Fruit fly (Drosophila melanogaster) whole organism, prepupa: ENCODE data around the gene mRpL55.

Experiments
- Blimp-1 ChIP-seq: fragments of 200-800 bp; sonication (Bioruptor generic); optimal IDR thresholded peaks from 3 replicates; lab custom pipeline; 2017; ENCODE audit warnings: missing biosample characterization, missing genetic modification characterization, mild to moderate bottlenecking, moderate library complexity, missing genetic modification reagents
- CG10631 ChIP-seq: fragments of 200-800 bp; sonication (Bioruptor generic); optimal IDR thresholded peaks from 2 replicates; lab custom pipeline; 2016; ENCODE audit warnings: missing biosample characterization, missing genetic modification characterization
- CG10669 ChIP-seq: fragments of 200-800 bp; sonication (Bioruptor generic); optimal IDR thresholded peaks from 3 replicates; lab custom pipeline; 2018; ENCODE audit warnings: missing biosample characterization, mild to moderate bottlenecking, missing genetic modification characterization, moderate library complexity
- CG11902 ChIP-seq: fragments of 200-800 bp; sonication (Bioruptor generic); optimal IDR thresholded peaks from 3 replicates; lab custom pipeline; 2016; ENCODE audit warnings: missing biosample characterization, missing genetic modification characterization
- CG16779 ChIP-seq: fragments of 200-800 bp; sonication (Bioruptor generic); optimal IDR thresholded peaks from 3 replicates; lab custom pipeline; 2017; ENCODE audit warnings: missing biosample characterization, mild to moderate bottlenecking, missing genetic modification characterization
- CG3032 ChIP-seq: fragments of 200-800 bp; optimal IDR thresholded peaks from 2 replicates; lab custom pipeline; 2019; ENCODE audit warnings: missing biosample characterization, mild to moderate bottlenecking, missing genetic modification characterization, moderate library complexity
- CG31627 ChIP-seq: fragments of 200-800 bp; sonication (Bioruptor generic); optimal IDR thresholded peaks from 3 replicates; lab custom pipeline; 2016; ENCODE audit warnings: missing biosample characterization, missing genetic modification characterization
- CG32006 ChIP-seq: fragments of 200-800 bp; sonication (Bioruptor generic); optimal IDR thresholded peaks from 3 replicates; lab custom pipeline; 2017; ENCODE audit warnings: missing biosample characterization, mild to moderate bottlenecking, missing genetic modification characterization
- CG34406 ChIP-seq: fragments of 200-800 bp; sonication (Bioruptor generic); optimal IDR thresholded peaks from 3 replicates; lab custom pipeline; 2016; ENCODE audit warnings: missing biosample characterization, missing genetic modification characterization
- CG3919 ChIP-seq: fragments of 200-800 bp; sonication (Bioruptor generic); optimal IDR thresholded peaks from 3 replicates; lab custom pipeline; 2016; ENCODE audit warnings: missing biosample characterization, missing genetic modification characterization
- CG4318 ChIP-seq: fragments of 200-800 bp; sonication (Bioruptor generic); optimal IDR thresholded peaks from 3 replicates; lab custom pipeline; 2017; ENCODE audit warnings: missing biosample characterization, mild to moderate bottlenecking, missing genetic modification characterization
- CG6163 ChIP-seq: fragments of 200-800 bp; sonication (Bioruptor generic); IDR thresholded peaks from 3 replicates; pipeline ENCODE4 v1.3.6; 2022; ENCODE audit warnings: missing biosample characterization, missing genetic modification characterization
- CG6276 ChIP-seq: fragments of 200-800 bp; sonication (Bioruptor generic); optimal IDR thresholded peaks from 2 replicates; lab custom pipeline; 2017; ENCODE audit warnings: missing biosample characterization, mild to moderate bottlenecking, missing genetic modification characterization
- CG6792 ChIP-seq: fragments of 200-800 bp; sonication (Bioruptor generic); optimal IDR thresholded peaks from 3 replicates; lab custom pipeline; 2016; ENCODE audit warnings: missing biosample characterization, missing genetic modification characterization
- CG6808 ChIP-seq: fragments of 200-800 bp; sonication (Bioruptor generic); optimal IDR thresholded peaks from 3 replicates; lab custom pipeline; 2017; ENCODE audit warnings: missing biosample characterization, missing genetic modification characterization, mild to moderate bottlenecking, moderate library complexity, missing genetic modification reagents
- CG6854 ChIP-seq: fragments of 200-800 bp; sonication (Bioruptor generic); optimal IDR thresholded peaks from 2 replicates; lab custom pipeline; 2017; ENCODE audit warnings: missing biosample characterization, mild to moderate bottlenecking, missing genetic modification characterization
- CG7368 ChIP-seq: fragments of 200-800 bp; sonication (Bioruptor generic); optimal IDR thresholded peaks from 3 replicates; lab custom pipeline; 2016; ENCODE audit warnings: missing biosample characterization, missing genetic modification characterization
- CG8119 ChIP-seq: fragments of 200-800 bp; sonication (Bioruptor generic); IDR thresholded peaks from 3 replicates; pipeline ENCODE4 v1.3.6; 2022; ENCODE audit warnings: missing biosample characterization, missing genetic modification characterization
- CG8319 ChIP-seq: fragments of 200-800 bp; sonication (Bioruptor generic); optimal IDR thresholded peaks from 3 replicates; lab custom pipeline; 2016; ENCODE audit warnings: missing biosample characterization, missing genetic modification characterization
- CG8632 ChIP-seq: fragments of 200-800 bp; sonication (Bioruptor generic); optimal IDR thresholded peaks from 3 replicates; lab custom pipeline; 2016; ENCODE audit warnings: missing biosample characterization, missing genetic modification characterization
- CG9139 ChIP-seq: fragments of 200-800 bp; sonication (Bioruptor generic); optimal IDR thresholded peaks from 3 replicates; lab custom pipeline; 2017; ENCODE audit warnings: missing biosample characterization, mild to moderate bottlenecking, missing genetic modification characterization
- Eip75B ChIP-seq: fragments of 200-800 bp; sonication (Bioruptor generic); optimal IDR thresholded peaks from 3 replicates; lab custom pipeline; 2016; ENCODE audit warnings: missing biosample characterization, missing genetic modification characterization
- Eip78C ChIP-seq: fragments of 200-800 bp; sonication (Bioruptor generic); peaks from one replicate; lab custom pipeline; 2016; ENCODE audit warnings: missing biosample characterization, missing genetic modification characterization
- Eip93F ChIP-seq: fragments of 200-800 bp; sonication (Bioruptor generic); optimal IDR thresholded peaks from 2 replicates; lab custom pipeline; 2016; ENCODE audit warnings: missing biosample characterization, mild to moderate bottlenecking, missing genetic modification characterization
- Ets21C ChIP-seq: fragments of 200-800 bp; sonication (Bioruptor generic); optimal IDR thresholded peaks from 3 replicates; lab custom pipeline; 2016; ENCODE audit warnings: missing biosample characterization, missing genetic modification characterization
- Hr38 ChIP-seq: sonication (Bioruptor generic); optimal IDR thresholded peaks from 2 replicates; lab custom pipeline; 2016; ENCODE audit warnings: missing biosample characterization, missing genetic modification characterization
- Hr39 ChIP-seq: fragments of 200-800 bp; sonication (Bioruptor generic); optimal IDR thresholded peaks from 2 replicates; lab custom pipeline; 2016; ENCODE audit warnings: missing biosample characterization, missing genetic modification characterization
- Hr4 ChIP-seq: fragments of 200-800 bp; sonication (Bioruptor generic); optimal IDR thresholded peaks from 3 replicates; lab custom pipeline; 2016; ENCODE audit warnings: missing biosample characterization, missing genetic modification characterization
- Lpt ChIP-seq: fragments of 200-800 bp; sonication (Bioruptor generic); optimal IDR thresholded peaks from 3 replicates; lab custom pipeline; 2016; ENCODE audit warnings: missing biosample characterization, missing genetic modification characterization
- OdsH ChIP-seq: fragments of 200-800 bp; sonication (Bioruptor generic); optimal IDR thresholded peaks from 3 replicates; lab custom pipeline; 2016; ENCODE audit warnings: missing biosample characterization, missing genetic modification characterization
- achi ChIP-seq: fragments of 200-800 bp; sonication (Bioruptor generic); optimal IDR thresholded peaks from 3 replicates; lab custom pipeline; 2016; ENCODE audit warnings: missing biosample characterization, missing genetic modification characterization
- acj6 ChIP-seq: fragments of 200-800 bp; sonication (Bioruptor generic); optimal IDR thresholded peaks from 3 replicates; lab custom pipeline; 2016; ENCODE audit warnings: missing biosample characterization, missing genetic modification characterization
- cyc ChIP-seq: fragments of 200-800 bp; sonication (Bioruptor generic); optimal IDR thresholded peaks from 3 replicates; lab custom pipeline; 2016; ENCODE audit warnings: missing biosample characterization, missing genetic modification characterization
- dac ChIP-seq: fragments of 200-800 bp; sonication (Bioruptor generic); optimal IDR thresholded peaks from 2 replicates; lab custom pipeline; 2017; ENCODE audit warnings: missing biosample characterization, mild to moderate bottlenecking, missing genetic modification characterization
- dsx ChIP-seq: fragments of 200-800 bp; optimal IDR thresholded peaks from 3 replicates; lab custom pipeline; 2019; ENCODE audit warnings: missing biosample characterization, mild to moderate bottlenecking, missing genetic modification characterization, moderate library complexity; ENCODE audit not compliant: poor library complexity, severe bottlenecking
- esn ChIP-seq: fragments of 200-800 bp; sonication (Bioruptor generic); optimal IDR thresholded peaks from 2 replicates; lab custom pipeline; 2016; ENCODE audit warnings: missing biosample characterization, mild to moderate bottlenecking, missing genetic modification characterization, moderate library complexity
- fd59A ChIP-seq: fragments of 200-800 bp; sonication (Bioruptor generic); optimal IDR thresholded peaks from 2 replicates; lab custom pipeline; 2017; ENCODE audit warnings: missing biosample characterization, mild to moderate bottlenecking, missing genetic modification characterization, missing genetic modification reagents
- fd85E ChIP-seq: fragments of 200-800 bp; sonication (Bioruptor generic); optimal IDR thresholded peaks from 3 replicates; lab custom pipeline; 2016; ENCODE audit warnings: missing biosample characterization, missing genetic modification characterization
- lz ChIP-seq: fragments of 200-800 bp; sonication (Bioruptor generic); optimal IDR thresholded peaks from 3 replicates; lab custom pipeline; 2016; ENCODE audit warnings: missing biosample characterization, missing genetic modification characterization
- net ChIP-seq: fragments of 200-800 bp; sonication (Bioruptor generic); optimal IDR thresholded peaks from 3 replicates; lab custom pipeline; 2016; ENCODE audit warnings: missing biosample characterization, missing genetic modification characterization
- pdm3 ChIP-seq: fragments of 200-800 bp; sonication (Bioruptor generic); optimal IDR thresholded peaks from 3 replicates; lab custom pipeline; 2016; ENCODE audit warnings: missing biosample characterization, missing genetic modification characterization
- salr ChIP-seq, 2 experiments: fragments of 200-800 bp; sonication (Bioruptor generic); optimal IDR thresholded peaks; 3 replicates each; lab custom pipeline; 2016 to 2018; ENCODE audit warnings: missing biosample characterization in 2 of 2, missing genetic modification characterization in 2 of 2, mild to moderate bottlenecking in 1 of 2
- spab ChIP-seq: fragments of 200-800 bp; sonication (Bioruptor generic); optimal IDR thresholded peaks from 2 replicates; lab custom pipeline; 2017; ENCODE audit warnings: missing biosample characterization, mild to moderate bottlenecking, missing genetic modification characterization, missing genetic modification reagents
- ss ChIP-seq, 2 experiments: fragments of 200-800 bp; sonication (Bioruptor generic); optimal IDR thresholded peaks; 2 replicates in 1 of 2; 3 replicates in 1 of 2; lab custom pipeline; 2017 to 2018; ENCODE audit warnings: mild to moderate bottlenecking in 2 of 2, missing biosample characterization in 2 of 2, missing genetic modification characterization in 2 of 2, moderate library complexity in 1 of 2
- topi ChIP-seq: fragments of 200-800 bp; sonication (Bioruptor generic); optimal IDR thresholded peaks from 3 replicates; lab custom pipeline; 2016; ENCODE audit warnings: missing biosample characterization, missing genetic modification characterization
- vri ChIP-seq: fragments of 200-800 bp; sonication (Bioruptor generic); optimal IDR thresholded peaks from 3 replicates; lab custom pipeline; 2016; ENCODE audit warnings: missing biosample characterization, mild to moderate bottlenecking, missing genetic modification characterization

mRpL55 gene

DNA sequence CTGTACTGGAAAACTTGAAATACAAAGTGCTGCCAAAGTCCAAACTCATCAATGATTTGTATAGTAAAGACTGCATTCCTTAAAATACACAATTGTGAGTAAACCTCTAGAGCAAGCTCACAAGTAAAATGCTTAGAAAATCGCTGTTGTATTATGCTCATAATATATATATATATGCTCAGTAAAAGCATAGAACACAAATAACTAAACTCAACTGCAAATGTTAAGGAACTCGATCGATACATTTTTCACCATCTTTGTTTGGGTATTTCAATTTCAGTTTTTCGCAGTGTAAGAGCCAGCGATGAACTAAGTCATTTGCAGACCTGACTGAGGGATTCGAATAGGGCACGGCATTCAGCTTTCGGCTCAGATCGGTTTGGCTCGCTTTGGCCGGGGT, 15.6 kb downstream of the mRpL55 start (continued):
- peak; percentile 44 for TF ChIP-seq spab (GFP tag; lab: Kevin White, UChicago)
- no peak for TF ChIP-seq CG9139 (GFP tag; lab: Kevin White, UChicago)
- TF ChIP-seq CG6854 (GFP tag; lab: Kevin White, UChicago) = no peak
- TF ChIP-seq CG6792 (GFP tag; lab: Kevin White, UChicago) = no peak
- TF ChIP-seq Ets21C (GFP tag; lab: Kevin White, UChicago) = no peak
- TF ChIP-seq CG16779 = no peak
- peak; percentile 44; the same call in 1 of the 3 replicates for TF ChIP-seq CG6163 (GFP tag; lab: Robert Waterston, UW)

DNA sequence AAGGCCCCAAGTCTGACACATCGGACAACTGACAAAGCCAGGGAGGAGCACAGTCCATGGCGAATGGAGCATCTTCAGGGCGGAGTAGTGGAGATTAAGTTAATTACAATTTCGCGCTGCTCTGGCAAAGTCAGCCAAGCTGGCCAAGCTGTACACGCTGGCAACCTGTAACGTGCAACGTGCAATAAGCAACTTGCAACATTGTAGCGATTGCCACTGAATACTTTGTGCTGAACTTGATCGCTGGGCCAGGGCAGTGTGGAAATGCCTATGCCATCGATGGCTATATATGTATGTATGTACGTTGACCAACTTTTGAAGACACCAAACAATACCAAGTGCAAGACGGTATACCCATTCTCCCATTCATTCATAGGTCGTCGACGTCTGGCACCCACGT, 16.8 kb downstream of the mRpL55 start:
- TF ChIP-seq OdsH (no peak), Hr38 (GFP tag; lab: Kevin White, UChicago) (no peak), CG10631 (GFP tag; lab: Kevin White, UChicago) (no peak), CG3032 (no peak), fd59A (no peak), ss (GFP tag; optimal IDR thresholded peaks at IDR 0.05; lab: Kevin White, UChicago) (peak in 1 of 2 experiments; percentile 40), Eip75B (GFP tag; lab: Kevin White, UChicago) (no peak), CG6792 (GFP tag; lab: Kevin White, UChicago) (no peak), Lpt (GFP tag; lab: Kevin White, UChicago) (no peak), dsx (GFP tag; lab: Kevin White, UChicago) (peak; percentile 99), Eip78C (peak; percentile 22), Ets21C (GFP tag; lab: Kevin White, UChicago) (no peak), vri (GFP tag; lab: Kevin White, UChicago) (no peak)
- TF ChIP-seq, all 60 proteins: peak for 3

- TF ChIP-seq topi (no peak), CG34406 (GFP tag; lab: Kevin White, UChicago) (no peak), CG4318 (GFP tag; lab: Kevin White, UChicago) (no peak), achi (GFP tag; lab: Kevin White, UChicago) (peak; percentile 23), CG10669 (GFP tag; lab: Kevin White, UChicago) (no peak), CG11902 (no peak), CG9139 (GFP tag; lab: Kevin White, UChicago) (no peak), CG6808 (GFP tag; lab: Kevin White, UChicago) (peak; percentile 9), dac (GFP tag; lab: Kevin White, UChicago) (no peak), Hr4 (GFP tag; lab: Kevin White, UChicago) (peak; percentile 42), pdm3 (GFP tag; lab: Kevin White, UChicago) (peak; percentile 41), Eip93F (GFP tag; lab: Kevin White, UChicago) (no peak), Hr39 (GFP tag; lab: Kevin White, UChicago) (no peak), CG8119 (peak; percentile 62; the same call in 2 of the 3 replicates), CG6792 (GFP tag; lab: Kevin White, UChicago) (no peak), CG8319 (GFP tag; lab: Kevin White, UChicago) (peak; percentile 10), fd59A (peak; percentile 3), acj6 (GFP tag; lab: Kevin White, UChicago) (peak; percentile 39), net (peak; percentile 1), CG7368 (GFP tag; lab: Kevin White, UChicago) (no peak), salr (GFP tag; optimal IDR thresholded peaks at IDR 0.05; lab: Kevin White, UChicago) (peak in 1 of 2 experiments; percentile 60), esn (no peak), OdsH (peak; percentile 29), CG3032 (peak; percentile 33), CG6163 (GFP tag; lab: Robert Waterston, UW) (peak; percentile 65), cyc (GFP tag; lab: Kevin White, UChicago) (no peak), CG10631 (GFP tag; lab: Kevin White, UChicago) (peak; percentile 55), CG31627 (GFP tag; lab: Kevin White, UChicago) (no peak), fd85E (no peak), Blimp-1 (no peak), CG8632 (GFP tag; lab: Kevin White, UChicago) (no peak), CG3919 (peak; percentile 45), CG32006 (peak; percentile 53), lz (GFP tag; lab: Kevin White, UChicago) (no peak), CG6276 (GFP tag; lab: Kevin White, UChicago) (peak; percentile 41), dsx (GFP tag; lab: Kevin White, UChicago) (peak; percentile 60), Eip78C (peak; percentile 88)
These were observed 19.6 kb downstream of the mRpL55 start for dm6 chr3R:19075135-19075534.
